Fruit fly (Drosophila melanogaster) whole organism, pupa: ENCODE results near the gene JMJD5.

Source experiments
- CG10348 ChIP-seq: fragments of 200-800 bp; sonication (Bioruptor generic); IDR thresholded peaks from 2 replicates; pipeline ENCODE4 v1.3.6; 2022; ENCODE audit warnings: missing biosample characterization, missing genetic modification characterization
- CG12605 ChIP-seq: fragments of 200-800 bp; sonication (Bioruptor generic); IDR thresholded peaks from 2 replicates; pipeline ENCODE4 v1.3.6; 2022; ENCODE audit warnings: missing biosample characterization, missing genetic modification characterization
- CG13204 ChIP-seq: fragments of 200-800 bp; sonication (Bioruptor generic); optimal IDR thresholded peaks from 2 replicates; lab custom pipeline; 2018; ENCODE audit warnings: missing biosample characterization, mild to moderate bottlenecking, missing genetic modification characterization, moderate library complexity
- CG14655 ChIP-seq: fragments of 200-800 bp; sonication (Bioruptor generic); optimal IDR thresholded peaks from 3 replicates; lab custom pipeline; 2017; ENCODE audit warnings: mild to moderate bottlenecking, missing biosample characterization, missing genetic modification reagents, missing genetic modification characterization
- CG15710 ChIP-seq: fragments of 200-800 bp; sonication (Bioruptor generic); optimal IDR thresholded peaks from 2 replicates; lab custom pipeline; 2018; ENCODE audit warnings: missing biosample characterization, mild to moderate bottlenecking, missing genetic modification characterization, moderate library complexity
- CG17806 ChIP-seq: fragments of 200-800 bp; sonication (Bioruptor generic); optimal IDR thresholded peaks from 2 replicates; lab custom pipeline; 2018; ENCODE audit warnings: missing biosample characterization, mild to moderate bottlenecking, missing genetic modification characterization, moderate library complexity
- CG32121 ChIP-seq: fragments of 200-800 bp; sonication (Bioruptor generic); IDR thresholded peaks from 2 replicates; pipeline ENCODE4 v1.3.6; 2022; ENCODE audit warnings: missing biosample characterization, missing genetic modification characterization
- CG34367 ChIP-seq: fragments of 200-800 bp; sonication (Bioruptor generic); optimal IDR thresholded peaks from 2 replicates; lab custom pipeline; 2018; ENCODE audit warnings: missing biosample characterization, mild to moderate bottlenecking, missing genetic modification characterization
- CG4496 ChIP-seq: fragments of 200-800 bp; sonication (Bioruptor generic); IDR thresholded peaks from 3 replicates; pipeline ENCODE4 v1.3.6; 2022; ENCODE audit warnings: missing biosample characterization, missing genetic modification characterization
- CG8159 ChIP-seq: fragments of 200-800 bp; sonication (Bioruptor generic); optimal IDR thresholded peaks from 3 replicates; lab custom pipeline; 2018; ENCODE audit warnings: missing biosample characterization, mild to moderate bottlenecking, missing genetic modification characterization, moderate library complexity
- CG8301 ChIP-seq: fragments of 200-800 bp; sonication (Bioruptor generic); optimal IDR thresholded peaks from 2 replicates; lab custom pipeline; 2018; ENCODE audit warnings: missing biosample characterization, mild to moderate bottlenecking, missing genetic modification characterization
- CG9948 ChIP-seq: fragments of 200-800 bp; sonication (Bioruptor generic); optimal IDR thresholded peaks from 2 replicates; lab custom pipeline; 2018; ENCODE audit warnings: missing biosample characterization, mild to moderate bottlenecking, missing genetic modification characterization, moderate library complexity
- D1 ChIP-seq: fragments of 200-800 bp; sonication (Bioruptor generic); optimal IDR thresholded peaks from 2 replicates; lab custom pipeline; 2018; ENCODE audit warnings: missing biosample characterization, mild to moderate bottlenecking, missing genetic modification characterization, moderate library complexity
- EcR ChIP-seq: fragments of 200-800 bp; sonication (Bioruptor generic); optimal IDR thresholded peaks from 3 replicates; lab custom pipeline; 2019; ENCODE audit warnings: missing biosample characterization, missing genetic modification characterization, mild to moderate bottlenecking, moderate library complexity, missing genetic modification reagents
- Ets98B ChIP-seq: fragments of 200-800 bp; sonication (Bioruptor generic); IDR thresholded peaks from 2 replicates; pipeline ENCODE4 v1.3.6; 2022; ENCODE audit warnings: missing biosample characterization, missing genetic modification characterization
- Pif1A ChIP-seq: fragments of 200-800 bp; sonication (Bioruptor generic); optimal IDR thresholded peaks from 3 replicates; lab custom pipeline; 2016; ENCODE audit warnings: missing biosample characterization, missing genetic modification characterization
- Pif1B ChIP-seq: fragments of 200-800 bp; sonication (Bioruptor generic); optimal IDR thresholded peaks from 3 replicates; lab custom pipeline; 2016; ENCODE audit warnings: missing biosample characterization, missing genetic modification characterization
- Snoo ChIP-seq: fragments of 200-800 bp; sonication (Bioruptor generic); optimal IDR thresholded peaks from 3 replicates; lab custom pipeline; 2017; ENCODE audit warnings: missing biosample characterization, mild to moderate bottlenecking, missing genetic modification characterization, inconsistent platforms
- fd96Ca ChIP-seq: fragments of 200-800 bp; sonication (Bioruptor generic); IDR thresholded peaks from 3 replicates; pipeline ENCODE4 v1.3.6; 2022; ENCODE audit warnings: missing biosample characterization, missing genetic modification characterization
- gl ChIP-seq: fragments of 200-800 bp; sonication (Bioruptor generic); optimal IDR thresholded peaks from 2 replicates; lab custom pipeline; 2018; ENCODE audit warnings: missing biosample characterization, mild to moderate bottlenecking, missing genetic modification characterization
- rn ChIP-seq: fragments of 200-800 bp; sonication (Bioruptor generic); IDR thresholded peaks from 2 replicates; pipeline ENCODE4 v1.3.6; 2022; ENCODE audit warnings: missing biosample characterization, missing genetic modification characterization

JMJD5 gene

dm6 chr3L:882892-883255 is 41.7 kb upstream of the JMJD5 start:
- TF ChIP-seq Pif1A (GFP tag; lab: Kevin White, UChicago) (no peak), CG13204 (GFP tag; lab: Kevin White, UChicago) (no peak), CG8301 (tag; lab: Kevin White, UChicago) (no peak), CG9948 (tag; lab: Kevin White, UChicago) (no peak), Snoo (tag; lab: Kevin White, UChicago) (no peak), CG17806 (tag; lab: Kevin White, UChicago) (no peak), rn (no peak), CG34367 (no peak), CG14655 (GFP tag; lab: Kevin White, UChicago) (no peak), CG8159 (no peak), CG4496 (no peak), fd96Ca (GFP tag; lab: Robert Waterston, UW) (no peak)

- TF ChIP-seq Ets98B (no peak), CG34367 (no peak)
Measured at dm6 chr3L:882236-882891, 41.2 kb upstream of the JMJD5 start.

- TF ChIP-seq CG4496 (peak; percentile 52; the same call in 2 of the 3 replicates), EcR (GFP tag; lab: Kevin White, UChicago) (peak; percentile 12), CG8159 (no peak), rn (no peak), CG8301 (tag; lab: Kevin White, UChicago) (no peak), Snoo (tag; lab: Kevin White, UChicago) (no peak), D1 (tag; lab: Kevin White, UChicago) (no peak), CG9948 (tag; lab: Kevin White, UChicago) (no peak), CG34367 (no peak), CG10348 (no peak), CG12605 (peak; percentile 47; the same call in 1 of the 2 replicates), Ets98B (no peak; the same call in 1 of the 2 replicates), CG17806 (tag; lab: Kevin White, UChicago) (no peak), gl (tag; lab: Kevin White, UChicago) (no peak), fd96Ca (GFP tag; lab: Robert Waterston, UW) (no peak), CG14655 (GFP tag; lab: Kevin White, UChicago) (no peak), Pif1A (GFP tag; lab: Kevin White, UChicago) (peak; percentile 5), CG13204 (GFP tag; lab: Kevin White, UChicago) (no peak), CG15710 (tag; lab: Kevin White, UChicago) (no peak), CG32121 (GFP tag; lab: Robert Waterston, UW) (peak; percentile 29; the same call in 1 of the 2 replicates), Pif1B (GFP tag; lab: Kevin White, UChicago) (no peak)
Measured at dm6 chr3L:881496-882235, 40.5 kb upstream of the JMJD5 start, which contains the start of gene CG13907. Gene CG13907, minus strand, starts transcription at chr3L:882013.

- TF ChIP-seq CG14655 (GFP tag; lab: Kevin White, UChicago) (no peak), CG4496 (peak; percentile 62), rn (no peak), CG12605 (peak; percentile 40), Pif1B (GFP tag; lab: Kevin White, UChicago) (no peak), CG15710 (tag; lab: Kevin White, UChicago) (no peak), EcR (GFP tag; lab: Kevin White, UChicago) (peak; percentile 34), Ets98B (no peak; the same call in 1 of the 2 replicates), D1 (tag; lab: Kevin White, UChicago) (no peak), CG8159 (no peak), fd96Ca (GFP tag; lab: Robert Waterston, UW) (no peak), CG9948 (tag; lab: Kevin White, UChicago) (no peak), CG34367 (no peak), CG13204 (GFP tag; lab: Kevin White, UChicago) (peak; percentile 8), Snoo (tag; lab: Kevin White, UChicago) (no peak)
Measured at dm6 chr3L:880851-881250, 39.7 kb upstream of the JMJD5 start.

- no peak for TF ChIP-seq Pif1B (GFP tag; lab: Kevin White, UChicago)
- no peak for TF ChIP-seq CG34367
- TF ChIP-seq CG12605 = no peak
- TF ChIP-seq rn = no peak
- no peak for TF ChIP-seq D1 (tag; lab: Kevin White, UChicago)
- no peak for TF ChIP-seq CG17806 (tag; lab: Kevin White, UChicago)
- no peak for TF ChIP-seq CG8159
Measured at dm6 chr3L:876656-877055, 35.5 kb upstream of the JMJD5 start.

dm6 chr3L:876087-876486 is 34.9 kb upstream of the JMJD5 start:
- TF ChIP-seq Snoo (tag; lab: Kevin White, UChicago) (no peak), CG14655 (GFP tag; lab: Kevin White, UChicago) (no peak), fd96Ca (GFP tag; lab: Robert Waterston, UW) (0 out of 3 replicates have a peak, but pooled peaks have one; percentile 2)
